Worm (Caenorhabditis elegans) whole organism, L2 larva: Measurements from ENCODE around the gene pqn-36.

Source experiments
- F13H6.1 ChIP-seq: sonication (generic microtip); optimal IDR thresholded peaks from 2 replicates; lab custom pipeline; 2016; ENCODE audit warnings: missing genetic modification characterization, missing compliant biosample characterization
- ZK546.5 ChIP-seq: sonication (generic microtip); optimal IDR thresholded peaks from 2 replicates; lab custom pipeline; 2017; ENCODE audit warnings: missing biosample characterization, missing genetic modification characterization
- crh-2 ChIP-seq: sonication (generic microtip); optimal IDR thresholded peaks from 2 replicates; lab custom pipeline; 2017; ENCODE audit warnings: missing biosample characterization, missing genetic modification characterization
- egl-27 ChIP-seq: sonication (generic microtip); optimal IDR thresholded peaks from 3 replicates; lab custom pipeline; 2017; ENCODE audit warnings: missing biosample characterization, missing genetic modification reagents, missing genetic modification characterization
- lsy-2 ChIP-seq, 2 experiments: fragments of 150-350 bp in 1 of 2; sonication (generic microtip) in 1 of 2; optimal IDR thresholded peaks; 2 replicates each; lab custom pipeline; 2014 to 2017; ENCODE audit warnings: missing biosample characterization in 2 of 2, missing genetic modification characterization in 2 of 2
- nhr-237 ChIP-seq: fragments of 150-350 bp; optimal IDR thresholded peaks from 2 replicates; lab custom pipeline; 2014; ENCODE audit warnings: missing biosample characterization, missing genetic modification characterization
- nhr-77 ChIP-seq: fragments of 150-350 bp; optimal IDR thresholded peaks from 2 replicates; lab custom pipeline; 2014; ENCODE audit warnings: missing biosample characterization, missing genetic modification characterization
- unc-55 ChIP-seq: fragments of 150-350 bp; sonication (generic microtip); optimal IDR thresholded peaks from 3 replicates; lab custom pipeline; 2014; ENCODE audit warnings: missing biosample characterization, missing genetic modification reagents, missing genetic modification characterization
- ztf-4 ChIP-seq: fragments of 150-350 bp; optimal IDR thresholded peaks from 2 replicates; lab custom pipeline; 2014; ENCODE audit warnings: missing biosample characterization, missing genetic modification characterization

DNA sequence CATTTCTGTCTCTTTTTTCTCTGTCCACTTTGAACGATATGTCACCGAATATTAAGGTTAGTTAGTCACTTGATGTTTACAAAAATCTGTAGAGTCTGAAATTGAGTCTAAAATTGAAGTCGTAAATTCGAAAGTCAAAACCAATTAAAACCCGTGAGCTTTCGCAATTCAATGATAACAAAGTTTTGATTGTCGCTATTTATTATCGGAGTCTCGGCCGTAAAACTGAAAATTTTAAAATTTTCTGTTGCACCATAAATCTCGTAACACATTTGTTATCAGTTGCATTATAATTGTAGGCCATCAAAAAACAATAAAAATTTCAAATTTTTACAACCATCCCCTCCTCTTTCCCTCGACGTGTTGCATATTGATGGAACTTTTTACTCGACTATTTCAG, 6.7 kb downstream of the pqn-36 start:
- no peak for TF ChIP-seq lsy-2 (tag; optimal IDR thresholded peaks at IDR 0.05; lab: Kevin White, UChicago)
- TF ChIP-seq nhr-77 (tag; lab: Kevin White, UChicago) = no peak
- TF ChIP-seq unc-55 (GFP tag; lab: Kevin White, UChicago) = no peak
- TF ChIP-seq nhr-237 = no peak
- no peak for TF ChIP-seq crh-2 (tag; lab: Kevin White, UChicago)
- no peak for TF ChIP-seq ztf-4
- TF ChIP-seq ZK546.5 (tag; lab: Kevin White, UChicago) = no peak
- TF ChIP-seq F13H6.1 (tag; lab: Kevin White, UChicago) = no peak
- no peak for TF ChIP-seq egl-27 (tag; lab: Kevin White, UChicago)
